Worm (Caenorhabditis elegans) whole organism, young adult: ENCODE data around the gene C35A5.4.

Experiments used
- B0019.2 ChIP-seq: fragments of 200-800 bp; sonication (Bioruptor generic); conservative IDR thresholded peaks from 2 replicates; pipeline ENCODE4 v1.3.6; 2022; ENCODE audit warnings: missing genetic modification reagents, missing genetic modification characterization, missing compliant biosample characterization
- B0035.1 ChIP-seq: sonication (generic microtip); optimal IDR thresholded peaks from 2 replicates; lab custom pipeline; 2016; ENCODE audit warnings: missing genetic modification characterization, mild to moderate bottlenecking, missing compliant biosample characterization, missing genotype, missing genetic modification reagents
- B0336.3 ChIP-seq: fragments of 200-800 bp; sonication (Bioruptor generic); IDR thresholded peaks from 2 replicates; pipeline ENCODE4 v1.3.6; 2022; ENCODE audit warnings: missing genetic modification characterization, missing compliant biosample characterization
- D2030.7 ChIP-seq: fragments of 200-800 bp; sonication (Bioruptor generic); IDR thresholded peaks from 2 replicates; pipeline ENCODE4 v1.3.6; 2022; ENCODE audit warnings: missing genetic modification reagents, missing genetic modification characterization, missing compliant biosample characterization
- F52B5.7 ChIP-seq: sonication (generic microtip); optimal IDR thresholded peaks from 2 replicates; lab custom pipeline; 2016; ENCODE audit warnings: mild to moderate bottlenecking, missing genetic modification characterization, missing compliant biosample characterization
- F57A8.1 ChIP-seq: fragments of 200-800 bp; sonication (Bioruptor generic); optimal IDR thresholded peaks from 2 replicates; lab custom pipeline; 2018; ENCODE audit warnings: mild to moderate bottlenecking, missing genetic modification characterization, moderate library complexity, missing compliant biosample characterization
- K11D2.4 ChIP-seq: fragments of 200-800 bp; sonication (Bioruptor generic); IDR thresholded peaks from 2 replicates; pipeline ENCODE4 v1.3.6; 2022; ENCODE audit warnings: missing genetic modification reagents, missing genetic modification characterization, missing compliant biosample characterization
- akir-1 ChIP-seq: fragments of 200-800 bp; sonication (Bioruptor generic); optimal IDR thresholded peaks from 2 replicates; lab custom pipeline; 2018; ENCODE audit warnings: mild to moderate bottlenecking, missing genetic modification characterization, moderate library complexity, missing compliant biosample characterization
- aptf-3 ChIP-seq: fragments of 200-800 bp; sonication (Bioruptor generic); IDR thresholded peaks from 2 replicates; pipeline ENCODE4 v1.3.6; 2022; ENCODE audit warnings: missing genetic modification characterization, missing compliant biosample characterization
- atf-7 ChIP-seq: sonication (generic microtip); optimal IDR thresholded peaks from 2 replicates; lab custom pipeline; 2017; ENCODE audit warnings: mild to moderate bottlenecking, missing genetic modification characterization, missing compliant biosample characterization
- cebp-1 ChIP-seq, 2 experiments: fragments of 200-800 bp in 1 of 2; sonication (Bioruptor generic) in 1 of 2; sonication (generic microtip) in 1 of 2; IDR thresholded peaks in 1 of 2; optimal IDR thresholded peaks in 1 of 2; 2 replicates each; pipeline versions ENCODE4 v1.3.6 to Lab custom; 2017 to 2022; ENCODE audit warnings: missing compliant biosample characterization in 2 of 2, missing genetic modification characterization in 2 of 2, mild to moderate bottlenecking in 1 of 2, missing genetic modification reagents in 1 of 2, moderate library complexity in 1 of 2
- cebp-2 ChIP-seq: fragments of 200-800 bp; sonication (Bioruptor generic); IDR thresholded peaks from 2 replicates; pipeline ENCODE4 v1.3.6; 2022; ENCODE audit warnings: missing genetic modification characterization, missing compliant biosample characterization
- ceh-100 ChIP-seq: fragments of 200-800 bp; sonication (Bioruptor generic); IDR thresholded peaks from 2 replicates; pipeline ENCODE4 v1.3.6; 2022; ENCODE audit warnings: missing genetic modification reagents, missing genetic modification characterization, missing compliant biosample characterization
- ceh-58 ChIP-seq: fragments of 200-800 bp; sonication (Bioruptor generic); IDR thresholded peaks from 2 replicates; pipeline ENCODE4 v1.3.6; 2022; ENCODE audit warnings: missing genetic modification characterization, missing compliant biosample characterization
- dox-1 ChIP-seq: fragments of 200-800 bp; sonication (Bioruptor generic); IDR thresholded peaks from 2 replicates; pipeline ENCODE4 v1.3.6; 2022; ENCODE audit warnings: missing genetic modification reagents, missing genetic modification characterization, missing compliant biosample characterization
- egl-44 ChIP-seq: fragments of 200-800 bp; sonication (Bioruptor generic); IDR thresholded peaks from 2 replicates; pipeline ENCODE4 v1.3.6; 2022; ENCODE audit warnings: missing genetic modification reagents, missing genetic modification characterization, missing compliant biosample characterization
- ets-4 ChIP-seq: fragments of 200-800 bp; sonication (Bioruptor generic); optimal IDR thresholded peaks from 2 replicates; lab custom pipeline; 2018; ENCODE audit warnings: mild to moderate bottlenecking, missing genetic modification characterization, missing compliant biosample characterization
- hlh-12 ChIP-seq: sonication (generic microtip); optimal IDR thresholded peaks from 2 replicates; lab custom pipeline; 2016; ENCODE audit warnings: missing genetic modification characterization, missing compliant biosample characterization
- lag-1 ChIP-seq: fragments of 200-800 bp; sonication (Bioruptor generic); IDR thresholded peaks from 2 replicates; pipeline ENCODE4 v1.3.6; 2022; ENCODE audit warnings: missing genetic modification reagents, missing genetic modification characterization, missing compliant biosample characterization
- let-607 ChIP-seq, 2 experiments: fragments of 200-800 bp in 1 of 2; sonication (Bioruptor generic) in 1 of 2; sonication (generic microtip) in 1 of 2; optimal IDR thresholded peaks; 2 replicates each; lab custom pipeline; 2016 to 2018; ENCODE audit warnings: mild to moderate bottlenecking in 2 of 2, missing compliant biosample characterization in 2 of 2, missing genetic modification characterization in 2 of 2, moderate library complexity in 2 of 2, missing genotype in 1 of 2
- madf-3 ChIP-seq: fragments of 200-800 bp; sonication (Bioruptor generic); IDR thresholded peaks from 2 replicates; pipeline ENCODE4 v1.3.6; 2022; ENCODE audit warnings: missing genetic modification reagents, missing genetic modification characterization, missing compliant biosample characterization
- nfya-1 ChIP-seq: sonication (generic microtip); optimal IDR thresholded peaks from 2 replicates; lab custom pipeline; 2017; ENCODE audit warnings: antibody characterized with exemption, missing compliant biosample characterization, missing genetic modification characterization, borderline replicate concordance; ENCODE audit not compliant: insufficient read depth
- nfyb-1 ChIP-seq: fragments of 200-800 bp; sonication (Bioruptor generic); IDR thresholded peaks from 2 replicates; pipeline ENCODE4 v1.3.6; 2022; ENCODE audit warnings: missing genetic modification reagents, missing genetic modification characterization, missing compliant biosample characterization
- nhr-27 ChIP-seq: fragments of 200-800 bp; sonication (Bioruptor generic); optimal IDR thresholded peaks from 2 replicates; lab custom pipeline; 2018; ENCODE audit warnings: mild to moderate bottlenecking, missing genetic modification characterization, moderate library complexity, missing compliant biosample characterization
- nhr-80 ChIP-seq: sonication (generic microtip); optimal IDR thresholded peaks from 2 replicates; lab custom pipeline; 2016; ENCODE audit warnings: missing genetic modification characterization, missing compliant biosample characterization
- pbrm-1 ChIP-seq: fragments of 200-800 bp; sonication (Bioruptor generic); IDR thresholded peaks from 2 replicates; pipeline ENCODE4 v1.3.6; 2022; ENCODE audit warnings: missing genetic modification reagents, missing genetic modification characterization, missing compliant biosample characterization
- rpc-1 ChIP-seq, 2 experiments: fragments of 150-350 bp in 1 of 2; sonication (generic microtip) in 1 of 2; optimal IDR thresholded peaks; 2 replicates each; lab custom pipeline; 2014 to 2018; ENCODE audit warnings: missing biosample characterization in 1 of 2, missing genetic modification characterization in 1 of 2, missing genetic modification reagents in 1 of 2, missing genotype in 1 of 2
- tbp1 ChIP-seq: fragments of 200-800 bp; sonication (Bioruptor generic); optimal IDR thresholded peaks from 2 replicates; lab custom pipeline; 2018; ENCODE audit warnings: mild to moderate bottlenecking, missing genetic modification characterization, missing compliant biosample characterization
- tbx-9 ChIP-seq: sonication (generic microtip); optimal IDR thresholded peaks from 2 replicates; lab custom pipeline; 2016; ENCODE audit warnings: borderline replicate concordance, missing genetic modification characterization, inconsistent platforms, missing compliant biosample characterization
- zfh-2 ChIP-seq: fragments of 200-800 bp; sonication (Bioruptor generic); conservative IDR thresholded peaks from 2 replicates; pipeline ENCODE4 v1.3.6; 2022; ENCODE audit warnings: missing genetic modification reagents, missing genetic modification characterization, missing compliant biosample characterization
- zim-3 ChIP-seq: sonication (generic microtip); optimal IDR thresholded peaks from 2 replicates; lab custom pipeline; 2017; ENCODE audit warnings: mild to moderate bottlenecking, missing genetic modification characterization, moderate library complexity, missing compliant biosample characterization
- ztf-6 ChIP-seq: fragments of 200-800 bp; sonication (Bioruptor generic); IDR thresholded peaks from 2 replicates; pipeline ENCODE4 v1.3.6; 2022; ENCODE audit warnings: missing genetic modification reagents, missing genetic modification characterization, missing compliant biosample characterization

The C35A5.4 gene

ce11 chrV:10478097-10478828 is 18.6 kb upstream of the C35A5.4 start, which contains the start of the genes crp-1 and Y32F6B.9:
Gene crp-1, plus strand, starts transcription at chrV:10478564.
Gene Y32F6B.9, plus strand, starts transcription at chrV:10478699.
- TF ChIP-seq B0035.1 (tag; lab: Kevin White, UChicago) (no peak), ceh-100 (GFP tag; lab: Robert Waterston, UW) (no peak), ztf-6 (GFP tag; lab: Robert Waterston, UW) (no peak), rpc-1 (optimal IDR thresholded peaks at IDR 0.05; lab: Kevin White, UChicago) (no peak), rpc-1 (tag; optimal IDR thresholded peaks at IDR 0.05; lab: Kevin White, UChicago) (no peak), nfyb-1 (GFP tag; lab: Robert Waterston, UW) (no peak), pbrm-1 (GFP tag; lab: Robert Waterston, UW) (no peak), hlh-12 (no peak), nfya-1 (no peak), zim-3 (no peak), dox-1 (GFP tag; lab: Robert Waterston, UW) (peak; percentile 47), tbp1 (GFP tag; lab: Kevin White, UChicago) (no peak), cebp-2 (GFP tag; lab: Robert Waterston, UW) (no peak), D2030.7 (GFP tag; lab: Robert Waterston, UW) (no peak), B0019.2 (GFP tag; lab: Robert Waterston, UW) (no peak), madf-3 (GFP tag; lab: Robert Waterston, UW) (no peak), zfh-2 (GFP tag; lab: Robert Waterston, UW) (no peak), B0336.3 (GFP tag; lab: Robert Waterston, UW) (0 out of 2 replicates have a peak, but pooled peaks have one; percentile 19), F57A8.1 (GFP tag; lab: Kevin White, UChicago) (no peak), let-607 (tag; optimal IDR thresholded peaks at IDR 0.05; lab: Kevin White, UChicago) (peak in 1 of 2 experiments; percentile 27), lag-1 (GFP tag; lab: Robert Waterston, UW) (no peak), aptf-3 (GFP tag; lab: Robert Waterston, UW) (no peak), cebp-1 (GFP tag; IDR thresholded peaks at IDR 0.05; lab: Robert Waterston, UW) (no peak), cebp-1 (tag; optimal IDR thresholded peaks at IDR 0.05; lab: Kevin White, UChicago) (peak; percentile 13), egl-44 (GFP tag; lab: Robert Waterston, UW) (no peak), atf-7 (tag; lab: Kevin White, UChicago) (no peak), ets-4 (GFP tag; lab: Kevin White, UChicago) (no peak), K11D2.4 (GFP tag; lab: Robert Waterston, UW) (no peak), akir-1 (GFP tag; lab: Kevin White, UChicago) (no peak), nhr-80 (tag; lab: Kevin White, UChicago) (peak; percentile 55), F52B5.7 (no peak), tbx-9 (tag; lab: Kevin White, UChicago) (no peak)
- TF ChIP-seq, all 124 proteins: peak for 5

- TF ChIP-seq nhr-27 (tag; lab: Kevin White, UChicago) = no peak
- TF ChIP-seq nhr-80 (tag; lab: Kevin White, UChicago) = peak; percentile 85
- no peak for TF ChIP-seq ceh-100 (GFP tag; lab: Robert Waterston, UW)
Observed at ce11 chrV:10483995-10484394, 12.8 kb upstream of the C35A5.4 start.

ce11 chrV:10484640-10485039 is 12.2 kb upstream of the C35A5.4 start, which contains the start of gene Y32F6B.1:
Gene Y32F6B.1, minus strand, starts transcription at chrV:10484740.
- TF ChIP-seq ceh-58 (GFP tag; lab: Robert Waterston, UW) = no peak
- TF ChIP-seq, all 124 proteins: peak for 0
